Worm (Caenorhabditis elegans): Measurements from ENCODE around the gene ugt-1.

Gene ugt-1

ce11 chrV:10426253-10426652 is 30.8 kb downstream of the ugt-1 start, which contains the start of gene apc-10:
Gene apc-10 (minus strand): TSS chrV:10426353.
- TF ChIP-seq hmg-4 (GFP tag; optimal IDR thresholded peaks at IDR 0.05) = no peak
- TF ChIP-seq tbx-37 (GFP tag; conservative IDR thresholded peaks at IDR 0.05) = no peak
- TF ChIP-seq tbx-11 (GFP tag; IDR thresholded peaks at IDR 0.05) = no peak

ce11 chrV:10428608-10429007 is 33.1 kb downstream of the ugt-1 start, which contains the start of gene tag-314:
Gene tag-314 (minus strand): TSS chrV:10428708.
- TF ChIP-seq ceh-36 (tag; optimal IDR thresholded peaks at IDR 0.05) = no peak
- no peak for TF ChIP-seq tbx-37 (GFP tag; conservative IDR thresholded peaks at IDR 0.05)
- no peak for TF ChIP-seq scrt-1 (GFP tag; IDR thresholded peaks at IDR 0.05)
- no peak for TF ChIP-seq aly-1 (tag; optimal IDR thresholded peaks at IDR 0.05)
- no peak for TF ChIP-seq flt-1 (GFP tag; IDR thresholded peaks at IDR 0.05)
- no peak for TF ChIP-seq B0310.2 (tag; optimal IDR thresholded peaks at IDR 0.05)
- TF ChIP-seq tra-4 (tag; optimal IDR thresholded peaks at IDR 0.05) = no peak
- TF ChIP-seq hnd-1 (tag; optimal IDR thresholded peaks at IDR 0.05) = no peak
- no peak for TF ChIP-seq ceh-13 (GFP tag; optimal IDR thresholded peaks at IDR 0.05)
- TF ChIP-seq hmbx-1 (tag; optimal IDR thresholded peaks at IDR 0.05) = no peak
- TF ChIP-seq ama-1 (optimal IDR thresholded peaks at IDR 0.05) = no peak
- no peak for TF ChIP-seq hmg-4 (GFP tag; optimal IDR thresholded peaks at IDR 0.05)

- TF ChIP-seq ceh-36 (tag; optimal IDR thresholded peaks at IDR 0.05) (no peak), scrt-1 (GFP tag; IDR thresholded peaks at IDR 0.05) (no peak), hnd-1 (tag; optimal IDR thresholded peaks at IDR 0.05) (no peak), aly-1 (tag; optimal IDR thresholded peaks at IDR 0.05) (no peak), tbx-11 (GFP tag; IDR thresholded peaks at IDR 0.05) (no peak), hmg-4 (GFP tag; optimal IDR thresholded peaks at IDR 0.05) (no peak), F13C5.2 (tag; optimal IDR thresholded peaks at IDR 0.05) (no peak), flt-1 (GFP tag; IDR thresholded peaks at IDR 0.05) (no peak)
Measured at ce11 chrV:10432607-10433006, 37.1 kb downstream of the ugt-1 start.

ce11 chrV:10433721-10434120 is 38.3 kb downstream of the ugt-1 start, which contains the start of gene Y32F6A.4:
Gene Y32F6A.4 (minus strand): TSS chrV:10434067.
- TF ChIP-seq hnd-1 (tag; optimal IDR thresholded peaks at IDR 0.05) (no peak), tra-4 (tag; optimal IDR thresholded peaks at IDR 0.05) (no peak)

ce11 chrV:10435198-10435597 is 39.7 kb downstream of the ugt-1 start:
- TF ChIP-seq B0310.2 (tag; optimal IDR thresholded peaks at IDR 0.05) = no peak
- no peak for TF ChIP-seq F13C5.2 (tag; optimal IDR thresholded peaks at IDR 0.05)
- no peak for TF ChIP-seq ceh-13 (GFP tag; optimal IDR thresholded peaks at IDR 0.05)
- no peak for TF ChIP-seq flt-1 (GFP tag; IDR thresholded peaks at IDR 0.05)
- TF ChIP-seq hmbx-1 (tag; optimal IDR thresholded peaks at IDR 0.05) = no peak
- no peak for TF ChIP-seq scrt-1 (GFP tag; IDR thresholded peaks at IDR 0.05)
- TF ChIP-seq ceh-36 (tag; optimal IDR thresholded peaks at IDR 0.05) = no peak

- TF ChIP-seq hmbx-1 (tag; optimal IDR thresholded peaks at IDR 0.05) (no peak), ceh-13 (GFP tag; optimal IDR thresholded peaks at IDR 0.05) (no peak), aly-1 (tag; optimal IDR thresholded peaks at IDR 0.05) (no peak), B0310.2 (tag; optimal IDR thresholded peaks at IDR 0.05) (no peak), hmg-4 (GFP tag; optimal IDR thresholded peaks at IDR 0.05) (no peak), tra-4 (tag; optimal IDR thresholded peaks at IDR 0.05) (no peak), pes-1 (GFP tag; IDR thresholded peaks at IDR 0.05) (no peak), ama-1 (optimal IDR thresholded peaks at IDR 0.05) (no peak), scrt-1 (GFP tag; IDR thresholded peaks at IDR 0.05) (no peak), ceh-36 (tag; optimal IDR thresholded peaks at IDR 0.05) (no peak), tbx-11 (GFP tag; IDR thresholded peaks at IDR 0.05) (no peak), flt-1 (GFP tag; IDR thresholded peaks at IDR 0.05) (no peak), tbx-37 (GFP tag; conservative IDR thresholded peaks at IDR 0.05) (no peak), ets-7 (tag; optimal IDR thresholded peaks at IDR 0.05) (no peak), sea-1 (GFP tag; conservative IDR thresholded peaks at IDR 0.05) (no peak), F13C5.2 (tag; optimal IDR thresholded peaks at IDR 0.05) (no peak)
Measured at ce11 chrV:10436612-10437011, 41.1 kb downstream of the ugt-1 start, which contains the start of gene set-22. Gene set-22 (plus strand): TSS chrV:10436912.

- TF ChIP-seq tra-4 (tag; optimal IDR thresholded peaks at IDR 0.05) (no peak), hmg-4 (GFP tag; optimal IDR thresholded peaks at IDR 0.05) (no peak), F13C5.2 (tag; optimal IDR thresholded peaks at IDR 0.05) (no peak), scrt-1 (GFP tag; IDR thresholded peaks at IDR 0.05) (no peak), flt-1 (GFP tag; IDR thresholded peaks at IDR 0.05) (no peak), tbx-11 (GFP tag; IDR thresholded peaks at IDR 0.05) (no peak), sea-1 (GFP tag; conservative IDR thresholded peaks at IDR 0.05) (no peak), aly-1 (tag; optimal IDR thresholded peaks at IDR 0.05) (no peak), tbx-37 (GFP tag; conservative IDR thresholded peaks at IDR 0.05) (no peak), ceh-36 (tag; optimal IDR thresholded peaks at IDR 0.05) (no peak), ama-1 (optimal IDR thresholded peaks at IDR 0.05) (no peak), B0310.2 (tag; optimal IDR thresholded peaks at IDR 0.05) (no peak), hmbx-1 (tag; optimal IDR thresholded peaks at IDR 0.05) (no peak), pes-1 (GFP tag; IDR thresholded peaks at IDR 0.05) (no peak), ets-7 (tag; optimal IDR thresholded peaks at IDR 0.05) (no peak), hnd-1 (tag; optimal IDR thresholded peaks at IDR 0.05) (no peak), ceh-13 (GFP tag; optimal IDR thresholded peaks at IDR 0.05) (no peak)
Measured at ce11 chrV:10440723-10441122, 45.3 kb downstream of the ugt-1 start, which contains the start of gene snf-10. Gene snf-10 (minus strand): TSS chrV:10440823.

ce11 chrV:10441135-10442024 is 45.9 kb downstream of the ugt-1 start, which contains the start of gene pap-1:
Gene pap-1 (plus strand): TSS chrV:10441974.
- TF ChIP-seq ama-1 (optimal IDR thresholded peaks at IDR 0.05) (no peak), flt-1 (GFP tag; IDR thresholded peaks at IDR 0.05) (no peak), tbx-37 (GFP tag; conservative IDR thresholded peaks at IDR 0.05) (no peak), ceh-36 (tag; optimal IDR thresholded peaks at IDR 0.05) (no peak), hmg-4 (GFP tag; optimal IDR thresholded peaks at IDR 0.05) (no peak), ceh-13 (GFP tag; optimal IDR thresholded peaks at IDR 0.05) (no peak), tra-4 (tag; optimal IDR thresholded peaks at IDR 0.05) (no peak), tbx-11 (GFP tag; IDR thresholded peaks at IDR 0.05) (no peak), pes-1 (GFP tag; IDR thresholded peaks at IDR 0.05) (no peak), hmbx-1 (tag; optimal IDR thresholded peaks at IDR 0.05) (no peak), hnd-1 (tag; optimal IDR thresholded peaks at IDR 0.05) (no peak), ets-7 (tag; optimal IDR thresholded peaks at IDR 0.05) (no peak), scrt-1 (GFP tag; IDR thresholded peaks at IDR 0.05) (no peak), F13C5.2 (tag; optimal IDR thresholded peaks at IDR 0.05) (no peak)
